Fruit fly (Drosophila melanogaster): Measurements from ENCODE around the gene CG43063.

DNA sequence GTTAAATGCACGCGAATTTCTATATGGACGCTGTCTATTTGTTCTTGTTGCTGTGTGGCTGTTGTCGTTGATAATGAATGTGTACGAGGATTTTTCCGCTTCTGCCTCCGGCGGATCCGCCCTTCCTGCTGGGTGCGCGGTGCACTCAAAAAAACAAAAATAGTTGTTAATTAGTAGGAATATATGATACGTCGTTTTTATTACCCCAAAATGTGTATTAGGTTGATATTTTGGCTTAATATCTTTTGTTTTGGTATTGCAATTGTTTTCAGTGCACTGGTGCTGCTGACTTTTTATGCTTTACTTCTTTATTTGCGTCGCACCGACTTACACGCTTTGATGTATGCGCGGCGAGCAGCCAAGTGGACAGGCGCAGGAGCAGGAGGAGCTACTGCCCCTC is 5.6 kb downstream of the CG43063 start:
- TF ChIP-seq CG12768 (GFP tag; optimal IDR thresholded peaks at IDR 0.05) (no peak), Mnt (GFP tag; optimal IDR thresholded peaks at IDR 0.05) (no peak), CG7101 (tag; optimal IDR thresholded peaks at IDR 0.05) (no peak), CG5204 (GFP tag; optimal IDR thresholded peaks at IDR 0.05) (no peak), kay (GFP tag; ENCODE audit: borderline replicate concordance) (no peak), Clk (GFP tag; optimal IDR thresholded peaks at IDR 0.05) (no peak), CG11617 (GFP tag; optimal IDR thresholded peaks at IDR 0.05) (no peak), CG1620 (GFP tag; optimal IDR thresholded peaks at IDR 0.05) (no peak), pad (GFP tag; optimal IDR thresholded peaks at IDR 0.05) (no peak), bab1 (GFP tag; optimal IDR thresholded peaks at IDR 0.05) (no peak), toe (GFP tag; optimal IDR thresholded peaks at IDR 0.05) (no peak), tj (GFP tag; optimal IDR thresholded peaks at IDR 0.05) (no peak), ovo (GFP tag; optimal IDR thresholded peaks at IDR 0.05) (no peak)
